Worm (Caenorhabditis elegans): ENCODE data around the gene nhr-27.

DNA sequence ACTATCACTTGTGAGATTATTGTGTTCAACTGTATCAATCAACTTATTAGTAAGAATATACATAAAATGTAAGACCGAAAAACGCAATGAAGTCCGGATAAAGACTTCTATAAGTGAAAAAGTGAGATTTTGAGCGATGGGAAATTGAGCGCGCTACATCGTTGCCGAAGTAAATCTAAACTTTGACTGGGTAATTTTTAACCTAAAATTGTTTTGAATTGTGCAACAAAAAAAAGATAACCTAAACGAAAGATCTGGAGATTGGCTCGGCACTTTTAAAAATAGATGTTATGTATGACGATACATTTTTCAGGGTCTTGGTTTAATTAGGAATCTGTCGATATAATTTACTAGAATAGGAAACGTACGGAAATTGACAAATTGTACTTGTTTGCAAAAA lies 145.0 kb downstream of the nhr-27 start:
- no peak for TF ChIP-seq unc-39 (tag; optimal IDR thresholded peaks at IDR 0.05)
- TF ChIP-seq mdl-1 (tag; optimal IDR thresholded peaks at IDR 0.05) = no peak
- TF ChIP-seq lin-39 (tag; optimal IDR thresholded peaks at IDR 0.05) = no peak
- no peak for TF ChIP-seq aly-2 (tag; optimal IDR thresholded peaks at IDR 0.05)
- TF ChIP-seq snpc-4 (tag; optimal IDR thresholded peaks at IDR 0.05) = no peak
- TF ChIP-seq pqm-1 (tag; optimal IDR thresholded peaks at IDR 0.05) = no peak
- TF ChIP-seq saeg-2 (GFP tag; IDR thresholded peaks at IDR 0.05) = no peak
- no peak for TF ChIP-seq T26A8.4 (GFP tag; IDR thresholded peaks at IDR 0.05)
- TF ChIP-seq F37D6.2 (tag; optimal IDR thresholded peaks at IDR 0.05) = no peak
- TF ChIP-seq lin-15B (tag; optimal IDR thresholded peaks at IDR 0.05) = no peak
